Worm (Caenorhabditis elegans): ENCODE results near the gene epc-1.

ce11 chrIII:12651946-12652345 lies 43.6 kb upstream of the epc-1 start:
- TF ChIP-seq ama-1 (optimal IDR thresholded peaks at IDR 0.05) = no peak
- TF ChIP-seq pes-1 (GFP tag; IDR thresholded peaks at IDR 0.05) = no peak
- no peak for TF ChIP-seq tbx-11 (GFP tag; IDR thresholded peaks at IDR 0.05)
- no peak for TF ChIP-seq flt-1 (GFP tag; IDR thresholded peaks at IDR 0.05)
- no peak for TF ChIP-seq scrt-1 (GFP tag; IDR thresholded peaks at IDR 0.05)

All from whole organism, early embryonic.